Fruit fly (Drosophila melanogaster) Kc167 (cell line): ENCODE results near the gene TBC1D16.

Experiments
- Myc ChIP-seq: fragments of >200 bp; optimal IDR thresholded peaks from 2 replicates; lab custom pipeline; 2017; ENCODE audit warnings: missing external identifiers
- Sin3A ChIP-seq: fragments of >200 bp; optimal IDR thresholded peaks from 2 replicates; lab custom pipeline; 2018; ENCODE audit warnings: missing external identifiers
- h ChIP-seq: fragments of >200 bp; optimal IDR thresholded peaks from 3 replicates; lab custom pipeline; 2018; ENCODE audit warnings: missing external identifiers
- insv ChIP-seq: fragments of >200 bp; optimal IDR thresholded peaks from 3 replicates; lab custom pipeline; 2018; ENCODE audit warnings: missing external identifiers
- psq ChIP-seq: fragments of >200 bp; optimal IDR thresholded peaks from 2 replicates; lab custom pipeline; 2017; ENCODE audit warnings: missing external identifiers
- ttk ChIP-seq: sonication (Bioruptor generic); optimal IDR thresholded peaks from 2 replicates; lab custom pipeline; 2017; ENCODE audit warnings: missing external identifiers

dm6 chr2L:10386208-10386805, 49.1 kb downstream of the TBC1D16 start, which contains the start of the genes Cdk1 and mRpS7:
- TF ChIP-seq h (lab: Kevin White, UChicago) (no peak), ttk (lab: Kevin White, UChicago) (no peak), psq (lab: Kevin White, UChicago) (no peak), Myc (no peak), Sin3A (lab: Kevin White, UChicago) (no peak), insv (lab: Kevin White, UChicago) (no peak)
